Worm (Caenorhabditis elegans): Measurements from ENCODE around the gene tag-343.

- TF ChIP-seq him-1 (tag; optimal IDR thresholded peaks at IDR 0.05), result no peak
- no peak for TF ChIP-seq W03F9.2 (tag; optimal IDR thresholded peaks at IDR 0.05)
These were observed 55.8 kb downstream of the tag-343 start for ce11 chrX:16618727-16619126.

Data from whole organism, L4/young adult.